Fruit fly (Drosophila melanogaster): ENCODE data around the gene CG45067.

The CG45067 gene

dm6 chr3L:3134064-3134545 is 19.8 kb upstream of the CG45067 start (continued):
- no peak for TF ChIP-seq CG32772 (GFP tag; IDR thresholded peaks at IDR 0.05)
- TF ChIP-seq fd64A (GFP tag; optimal IDR thresholded peaks at IDR 0.05) = no peak
- peak; percentile 29; the same call in 1 of the 2 replicates for TF ChIP-seq E2f2 (GFP tag; IDR thresholded peaks at IDR 0.05)
- TF ChIP-seq CG6813 (GFP tag; optimal IDR thresholded peaks at IDR 0.05) = peak; percentile 46
- peak; percentile 13 for TF ChIP-seq CG2712 (tag; optimal IDR thresholded peaks at IDR 0.05)
- peak; percentile 30 for TF ChIP-seq CoRest (tag; optimal IDR thresholded peaks at IDR 0.05)
- peak; percentile 52 for TF ChIP-seq CG7839 (tag; optimal IDR thresholded peaks at IDR 0.05)
- TF ChIP-seq kni (GFP tag; optimal IDR thresholded peaks at IDR 0.05) = no peak
- no peak for TF ChIP-seq sr (GFP tag; IDR thresholded peaks at IDR 0.05)
- TF ChIP-seq CTCF (GFP tag; optimal IDR thresholded peaks at IDR 0.05) = no peak
- TF ChIP-seq NC2α (GFP tag; optimal IDR thresholded peaks at IDR 0.05) = no peak
- peak; percentile 49 to 69 for TF ChIP-seq Trl (optimal IDR thresholded peaks at IDR 0.05)
- TF ChIP-seq Trl (GFP tag; optimal IDR thresholded peaks at IDR 0.05) = no peak
- no peak for TF ChIP-seq CG8290 (GFP tag; optimal IDR thresholded peaks at IDR 0.05)
- TF ChIP-seq CG8290 (tag; optimal IDR thresholded peaks at IDR 0.05) = peak in 1 of 2 experiments; percentile 29
- no peak for TF ChIP-seq CG3838 (GFP tag; optimal IDR thresholded peaks at IDR 0.05)
- TF ChIP-seq Adf1 (GFP tag; IDR thresholded peaks at IDR 0.05) = no peak
- no peak for TF ChIP-seq Dad (GFP tag; optimal IDR thresholded peaks at IDR 0.05)
- TF ChIP-seq CG34422 (GFP tag; IDR thresholded peaks at IDR 0.05) = no peak
- peak; percentile 32; the same call in 1 of the 2 replicates for TF ChIP-seq amos (GFP tag; IDR thresholded peaks at IDR 0.05; ENCODE audit: partially characterized antibody)
- no peak for TF ChIP-seq tio (GFP tag; optimal IDR thresholded peaks at IDR 0.05)
- TF ChIP-seq CG4707 (GFP tag; optimal IDR thresholded peaks at IDR 0.05) = no peak
- TF ChIP-seq sd (tag; optimal IDR thresholded peaks at IDR 0.05) = peak; percentile 0
- peak; percentile 27 for TF ChIP-seq Fer1 (GFP tag; optimal IDR thresholded peaks at IDR 0.05)
- peak; percentile 3 for TF ChIP-seq Blimp-1 (GFP tag; optimal IDR thresholded peaks at IDR 0.05)
- peak; percentile 14 for TF ChIP-seq PHDP (tag; optimal IDR thresholded peaks at IDR 0.05)
- TF ChIP-seq CG17385 (GFP tag; optimal IDR thresholded peaks at IDR 0.05) = peak; percentile 39
- no peak for TF ChIP-seq pan (optimal IDR thresholded peaks at IDR 0.05)
- peak in 1 of 2 experiments; percentile 14 for TF ChIP-seq pan (GFP tag; optimal IDR thresholded peaks at IDR 0.05 in 1 of 2, IDR thresholded peaks at IDR 0.05 in 1 of 2)
- peak; percentile 58 for TF ChIP-seq CG2678 (tag; optimal IDR thresholded peaks at IDR 0.05)
- TF ChIP-seq CG10543 (GFP tag; optimal IDR thresholded peaks at IDR 0.05) = peak; percentile 25
- peak; percentile 42 for TF ChIP-seq CG7556 (GFP tag; optimal IDR thresholded peaks at IDR 0.05)
- TF ChIP-seq CG7987 (GFP tag; optimal IDR thresholded peaks at IDR 0.05) = peak; percentile 32
- peak in 1 of 2 experiments; percentile 1 for TF ChIP-seq Eip74EF (GFP tag; optimal IDR thresholded peaks at IDR 0.05)
- TF ChIP-seq sens-2 (GFP tag; IDR thresholded peaks at IDR 0.05) = no peak
- peak; percentile 93 for TF ChIP-seq D19B (GFP tag; optimal IDR thresholded peaks at IDR 0.05)
- no peak for TF ChIP-seq ftz-f1 (GFP tag; optimal IDR thresholded peaks at IDR 0.05)
- TF ChIP-seq nau (GFP tag; optimal IDR thresholded peaks at IDR 0.05) = peak; percentile 9
- TF ChIP-seq CG32532 (GFP tag; IDR thresholded peaks at IDR 0.05) = peak; percentile 43
- TF ChIP-seq CrebB (tag; optimal IDR thresholded peaks at IDR 0.05) = peak; percentile 5
- no peak for TF ChIP-seq repo (GFP tag; optimal IDR thresholded peaks at IDR 0.05)
- TF ChIP-seq CG9932 (GFP tag; IDR thresholded peaks at IDR 0.05) = peak; percentile 3; the same call in 1 of the 2 replicates
- TF ChIP-seq NFAT (GFP tag; IDR thresholded peaks at IDR 0.05) = peak; percentile 41; the same call in 1 of the 2 replicates
- no peak for TF ChIP-seq cato (GFP tag; optimal IDR thresholded peaks at IDR 0.05; ENCODE audit: borderline replicate concordance)
- no peak for TF ChIP-seq Stat92E (GFP tag; optimal IDR thresholded peaks at IDR 0.05)
- no peak for TF ChIP-seq CG10321 (GFP tag; IDR thresholded peaks at IDR 0.05)
- TF ChIP-seq CG16813 (GFP tag; IDR thresholded peaks at IDR 0.05; ENCODE audit: partially characterized antibody) = no peak
- TF ChIP-seq gem (tag; optimal IDR thresholded peaks at IDR 0.05) = peak; percentile 52
- peak; percentile 19 for TF ChIP-seq CG18619 (GFP tag; optimal IDR thresholded peaks at IDR 0.05)
- peak; percentile 28 for TF ChIP-seq MTF-1 (GFP tag; optimal IDR thresholded peaks at IDR 0.05; ENCODE audit: borderline replicate concordance)
- TF ChIP-seq Meics (GFP tag; optimal IDR thresholded peaks at IDR 0.05) = peak; percentile 58

Data from whole organism, embryonic.